Worm (Caenorhabditis elegans): ENCODE data around the gene myrf-1.

Gene myrf-1

DNA sequence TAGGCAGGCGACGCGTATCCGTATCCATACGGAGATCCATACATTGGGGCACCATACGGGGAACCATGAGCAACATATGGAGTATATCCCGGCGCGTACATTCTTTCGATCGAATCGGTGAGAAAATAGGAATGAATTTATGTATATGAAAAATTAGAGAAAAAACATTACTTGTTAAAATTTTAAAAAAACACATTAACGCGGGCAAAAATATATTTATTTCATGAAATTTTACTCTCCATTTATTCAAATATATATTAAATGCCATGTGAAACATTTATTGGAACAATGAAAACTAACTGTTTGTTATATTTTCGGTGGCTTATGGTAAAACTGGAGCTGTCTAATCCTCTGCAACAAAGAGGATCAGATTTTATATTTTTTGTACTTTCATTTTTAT, 30.6 kb downstream of the myrf-1 start, which contains the start of gene ZK666.2:
TSS of gene ZK666.2 (minus strand) at position 101 of the 400 bp plus-strand sequence.
- TF ChIP-seq nhr-2 (tag; optimal IDR thresholded peaks at IDR 0.05) (no peak), mab-5 (tag; optimal IDR thresholded peaks at IDR 0.05) (no peak), blmp-1 (tag; optimal IDR thresholded peaks at IDR 0.05) (no peak), lin-32 (GFP tag; optimal IDR thresholded peaks at IDR 0.05) (no peak), hlh-1 (tag; optimal IDR thresholded peaks at IDR 0.05) (no peak), zip-8 (tag; optimal IDR thresholded peaks at IDR 0.05) (no peak), ceh-39 (tag; optimal IDR thresholded peaks at IDR 0.05) (no peak), mep-1 (tag; optimal IDR thresholded peaks at IDR 0.05) (no peak), tbx-8 (GFP tag; optimal IDR thresholded peaks at IDR 0.05) (no peak), snpc-4 (tag; optimal IDR thresholded peaks at IDR 0.05) (no peak), elt-3 (tag; optimal IDR thresholded peaks at IDR 0.05) (no peak), elt-1 (tag; optimal IDR thresholded peaks at IDR 0.05; ENCODE audit: borderline replicate concordance, insufficient read depth) (no peak), lsy-2 (tag; optimal IDR thresholded peaks at IDR 0.05) (no peak), drap-1 (GFP tag; optimal IDR thresholded peaks at IDR 0.05) (no peak), sptf-1 (tag; optimal IDR thresholded peaks at IDR 0.05) (no peak), bed-3 (GFP tag; optimal IDR thresholded peaks at IDR 0.05) (no peak), ceh-83 (GFP tag; optimal IDR thresholded peaks at IDR 0.05) (no peak), ham-2 (GFP tag; optimal IDR thresholded peaks at IDR 0.05) (no peak), nhr-237 (tag; optimal IDR thresholded peaks at IDR 0.05) (no peak), ceh-43 (GFP tag; optimal IDR thresholded peaks at IDR 0.05) (no peak)

DNA sequence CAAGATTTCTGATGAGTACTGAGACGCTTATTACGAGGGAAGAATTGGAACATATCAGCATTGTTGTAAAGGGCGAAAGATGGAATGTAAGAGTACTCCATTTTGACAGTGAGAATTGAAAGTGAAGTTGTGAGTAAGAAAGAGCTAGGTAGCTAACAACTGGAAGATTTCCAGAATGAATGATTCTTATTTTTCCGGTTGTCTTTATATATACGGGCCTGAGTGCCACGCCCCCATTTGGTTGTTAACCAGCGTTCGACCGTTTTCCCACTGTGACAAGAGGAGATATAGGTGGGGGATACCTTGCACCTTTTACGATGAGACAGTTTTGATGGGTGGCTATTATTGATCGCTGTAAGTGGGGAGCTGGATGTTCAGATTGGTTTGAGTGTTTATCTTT, 31.1 kb downstream of the myrf-1 start, which contains the start of gene ZK666.1:
TSS of gene ZK666.1 (minus strand) at position 101 of the 400 bp plus-strand sequence.
- TF ChIP-seq ham-2 (GFP tag; optimal IDR thresholded peaks at IDR 0.05) (no peak), M03D4.4 (tag; optimal IDR thresholded peaks at IDR 0.05) (no peak), nhr-76 (tag; optimal IDR thresholded peaks at IDR 0.05) (no peak), pha-4 (tag; optimal IDR thresholded peaks at IDR 0.05) (no peak), nhr-12 (tag; optimal IDR thresholded peaks at IDR 0.05) (no peak), unc-62 (GFP tag; optimal IDR thresholded peaks at IDR 0.05) (no peak), elt-1 (tag; optimal IDR thresholded peaks at IDR 0.05; ENCODE audit: borderline replicate concordance, insufficient read depth) (no peak), ces-1 (GFP tag; optimal IDR thresholded peaks at IDR 0.05) (no peak), nhr-2 (tag; optimal IDR thresholded peaks at IDR 0.05) (no peak), bed-3 (GFP tag; optimal IDR thresholded peaks at IDR 0.05) (no peak), tbx-8 (GFP tag; optimal IDR thresholded peaks at IDR 0.05) (no peak), lin-13 (tag; optimal IDR thresholded peaks at IDR 0.05) (no peak), unc-120 (tag; optimal IDR thresholded peaks at IDR 0.05; ENCODE audit: poor library complexity, severe bottlenecking) (no peak), hlh-1 (tag; optimal IDR thresholded peaks at IDR 0.05) (no peak), drap-1 (GFP tag; optimal IDR thresholded peaks at IDR 0.05) (no peak), unc-39 (tag; optimal IDR thresholded peaks at IDR 0.05) (no peak), snpc-4 (tag; optimal IDR thresholded peaks at IDR 0.05) (no peak), elt-3 (tag; optimal IDR thresholded peaks at IDR 0.05) (no peak), lin-32 (GFP tag; optimal IDR thresholded peaks at IDR 0.05) (no peak), nhr-28 (tag; optimal IDR thresholded peaks at IDR 0.05) (no peak)

DNA sequence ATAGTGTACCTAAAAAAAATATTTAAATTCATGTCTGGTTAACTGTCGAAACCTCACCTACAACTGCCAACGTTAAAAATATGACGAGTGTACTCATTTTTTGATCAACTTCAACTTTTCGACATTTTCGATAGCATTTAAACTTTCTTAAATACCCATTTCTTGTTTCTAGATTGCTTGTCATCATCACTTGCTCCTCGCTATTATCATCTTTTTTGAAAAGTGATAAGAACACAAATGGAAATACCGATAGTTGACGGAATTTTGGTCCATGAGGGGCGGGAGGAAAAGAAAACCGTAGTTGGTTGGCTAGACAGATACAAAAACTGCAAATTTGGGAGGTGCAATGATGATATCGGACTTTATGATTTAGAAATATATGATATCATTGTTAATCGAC, 32.2 kb downstream of the myrf-1 start, which contains the start of gene clec-143:
TSS of gene clec-143 (minus strand) at position 139 of the 400 bp plus-strand sequence.
- no peak for TF ChIP-seq nhr-2 (tag; optimal IDR thresholded peaks at IDR 0.05)
- no peak for TF ChIP-seq zip-8 (tag; optimal IDR thresholded peaks at IDR 0.05)
- no peak for TF ChIP-seq blmp-1 (tag; optimal IDR thresholded peaks at IDR 0.05)
- no peak for TF ChIP-seq ztf-11 (tag; optimal IDR thresholded peaks at IDR 0.05)
- no peak for TF ChIP-seq nhr-237 (tag; optimal IDR thresholded peaks at IDR 0.05)

DNA sequence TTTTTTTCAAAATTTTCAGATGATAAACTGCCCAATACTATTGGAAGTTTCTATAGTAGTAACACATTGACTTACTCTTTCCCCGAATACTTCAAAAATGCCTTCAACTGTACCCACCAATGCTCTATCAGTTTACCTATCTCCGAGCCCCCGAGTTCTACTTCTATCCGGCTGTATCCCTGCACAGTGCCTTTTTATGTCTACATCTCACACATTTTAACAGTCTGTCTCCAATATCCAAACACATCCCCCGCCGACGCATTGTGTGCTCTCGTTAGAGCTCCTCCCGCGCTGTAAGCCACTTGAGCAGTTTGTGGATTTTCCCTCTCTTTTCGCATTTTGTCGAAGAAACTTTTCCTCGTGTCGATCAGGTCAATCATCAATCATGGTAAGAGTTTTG, 35.8 kb downstream of the myrf-1 start, which contains the start of gene tnc-2:
TSS of gene tnc-2 (plus strand) at position 301 of the 400 bp plus-strand sequence.
- no peak for TF ChIP-seq zip-8 (tag; optimal IDR thresholded peaks at IDR 0.05)
- TF ChIP-seq nhr-76 (tag; optimal IDR thresholded peaks at IDR 0.05), result no peak
- no peak for TF ChIP-seq elt-1 (tag; optimal IDR thresholded peaks at IDR 0.05; ENCODE audit: borderline replicate concordance, insufficient read depth)
- TF ChIP-seq nhr-12 (tag; optimal IDR thresholded peaks at IDR 0.05), result no peak
- no peak for TF ChIP-seq nhr-237 (tag; optimal IDR thresholded peaks at IDR 0.05)
- TF ChIP-seq mep-1 (tag; optimal IDR thresholded peaks at IDR 0.05), result no peak
- no peak for TF ChIP-seq drap-1 (GFP tag; optimal IDR thresholded peaks at IDR 0.05)
- TF ChIP-seq bed-3 (GFP tag; optimal IDR thresholded peaks at IDR 0.05), result no peak
- no peak for TF ChIP-seq nhr-28 (tag; optimal IDR thresholded peaks at IDR 0.05)
- TF ChIP-seq unc-120 (tag; optimal IDR thresholded peaks at IDR 0.05; ENCODE audit: poor library complexity, severe bottlenecking), result no peak
- TF ChIP-seq ztf-11 (tag; optimal IDR thresholded peaks at IDR 0.05), result no peak
- TF ChIP-seq pha-4 (tag; optimal IDR thresholded peaks at IDR 0.05), result no peak
- no peak for TF ChIP-seq ceh-43 (GFP tag; optimal IDR thresholded peaks at IDR 0.05)
- TF ChIP-seq ceh-83 (GFP tag; optimal IDR thresholded peaks at IDR 0.05), result no peak
- TF ChIP-seq unc-62 (GFP tag; optimal IDR thresholded peaks at IDR 0.05), result no peak
